Fruit fly (Drosophila melanogaster): Measurements from ENCODE around the gene tHMG2.
A peak's percentile ranks its signal among the peaks of the same experiment; 100 is the strongest.

The tHMG2 gene

dm6 chr3R:22494523-22495309, 2.0 kb downstream of the tHMG2 start (continued):
- TF ChIP-seq dm (GFP tag; optimal IDR thresholded peaks at IDR 0.05) (no peak), lmd (GFP tag; IDR thresholded peaks at IDR 0.05) (peak; percentile 52; the same call in 1 of the 2 replicates), CG8765 (GFP tag; IDR thresholded peaks at IDR 0.05) (no peak), nau (GFP tag; optimal IDR thresholded peaks at IDR 0.05) (peak; percentile 50), D19A (tag; optimal IDR thresholded peaks at IDR 0.05) (peak; percentile 47), Max (GFP tag; optimal IDR thresholded peaks at IDR 0.05) (peak; percentile 35), CG7928 (GFP tag; optimal IDR thresholded peaks at IDR 0.05) (peak; percentile 13), CG9215 (GFP tag; IDR thresholded peaks at IDR 0.05) (peak; percentile 7; the same call in 1 of the 2 replicates), CG14441 (GFP tag; IDR thresholded peaks at IDR 0.05) (no peak), CG14710 (tag; optimal IDR thresholded peaks at IDR 0.05) (peak; percentile 41), chinmo (GFP tag; IDR thresholded peaks at IDR 0.05; ENCODE audit: partially characterized antibody) (0 out of 4 replicates have a peak, but pooled peaks have one; percentile 35), Ravus (GFP tag; IDR thresholded peaks at IDR 0.05) (no peak), CG3281 (GFP tag; optimal IDR thresholded peaks at IDR 0.05) (peak; percentile 8), CG14014 (GFP tag; IDR thresholded peaks at IDR 0.05) (0 out of 2 replicates have a peak, but pooled peaks have one; percentile 5), usp (GFP tag; optimal IDR thresholded peaks at IDR 0.05) (no peak), Abd-B (GFP tag; optimal IDR thresholded peaks at IDR 0.05) (peak; percentile 77), lilli (GFP tag; optimal IDR thresholded peaks at IDR 0.05) (peak; percentile 31), gsb (GFP tag; IDR thresholded peaks at IDR 0.05) (no peak), CG13894 (tag; optimal IDR thresholded peaks at IDR 0.05) (no peak), zen (tag; optimal IDR thresholded peaks at IDR 0.05) (no peak), tgo (GFP tag; IDR thresholded peaks at IDR 0.05) (peak; percentile 28; the same call in 2 of the 3 replicates), Sox100B (GFP tag; optimal IDR thresholded peaks at IDR 0.05) (peak; percentile 64), CG15269 (tag; optimal IDR thresholded peaks at IDR 0.05) (peak; percentile 25), CG31441 (GFP tag; IDR thresholded peaks at IDR 0.05) (peak; percentile 32; the same call in 1 of the 2 replicates), emc (GFP tag; optimal IDR thresholded peaks at IDR 0.05) (no peak), unpg (GFP tag; optimal IDR thresholded peaks at IDR 0.05) (peak; percentile 26), CG10979 (tag; optimal IDR thresholded peaks at IDR 0.05) (peak; percentile 62), slbo (GFP tag; IDR thresholded peaks at IDR 0.05) (peak; percentile 44; the same call in 1 of the 2 replicates), Ssrp (tag; optimal IDR thresholded peaks at IDR 0.05) (no peak), trh (GFP tag; optimal IDR thresholded peaks at IDR 0.05) (no peak), tx (GFP tag; optimal IDR thresholded peaks at IDR 0.05) (no peak), CG17359 (tag; optimal IDR thresholded peaks at IDR 0.05) (peak; percentile 48), caup (GFP tag; optimal IDR thresholded peaks at IDR 0.05; ENCODE audit: severe bottlenecking) (peak; percentile 16), CG1603 (tag; optimal IDR thresholded peaks at IDR 0.05) (peak; percentile 45), CG11695 (GFP tag; IDR thresholded peaks at IDR 0.05) (no peak), cg (GFP tag; optimal IDR thresholded peaks at IDR 0.05) (peak; percentile 35), pan (optimal IDR thresholded peaks at IDR 0.05) (no peak), pan (GFP tag; optimal IDR thresholded peaks at IDR 0.05 in 1 of 2, IDR thresholded peaks at IDR 0.05 in 1 of 2) (no peak), Rfx (GFP tag; IDR thresholded peaks at IDR 0.05) (peak; percentile 51; the same call in 1 of the 2 replicates), HHEX (GFP tag; optimal IDR thresholded peaks at IDR 0.05) (peak; percentile 23), CG7786 (GFP tag; optimal IDR thresholded peaks at IDR 0.05) (no peak), Hr51 (GFP tag; optimal IDR thresholded peaks at IDR 0.05) (peak in 1 of 2 experiments; percentile 21), bsh (GFP tag; optimal IDR thresholded peaks at IDR 0.05) (no peak), cwo (GFP tag; optimal IDR thresholded peaks at IDR 0.05) (peak; percentile 54), sna (GFP tag; IDR thresholded peaks at IDR 0.05; ENCODE audit: partially characterized antibody) (no peak), Xbp1 (GFP tag; optimal IDR thresholded peaks at IDR 0.05) (no peak), Hsf (GFP tag; optimal IDR thresholded peaks at IDR 0.05) (peak; percentile 23), CG4424 (GFP tag; optimal IDR thresholded peaks at IDR 0.05) (peak; percentile 54)
